Worm (Caenorhabditis elegans): Measurements from ENCODE around the gene del-10.

- TF ChIP-seq ama-1 (optimal IDR thresholded peaks at IDR 0.05) (no peak), ets-7 (tag; optimal IDR thresholded peaks at IDR 0.05) (no peak), hmbx-1 (tag; optimal IDR thresholded peaks at IDR 0.05) (no peak), F13C5.2 (tag; optimal IDR thresholded peaks at IDR 0.05) (no peak), hnd-1 (tag; optimal IDR thresholded peaks at IDR 0.05) (no peak), tbx-37 (GFP tag; conservative IDR thresholded peaks at IDR 0.05) (no peak), ceh-13 (GFP tag; optimal IDR thresholded peaks at IDR 0.05) (no peak), pes-1 (GFP tag; IDR thresholded peaks at IDR 0.05) (no peak), sea-1 (GFP tag; conservative IDR thresholded peaks at IDR 0.05) (no peak), B0310.2 (tag; optimal IDR thresholded peaks at IDR 0.05) (no peak), ceh-36 (tag; optimal IDR thresholded peaks at IDR 0.05) (no peak)
Observed at ce11 chrII:6469340-6469739, 12.6 kb downstream of the del-10 start.
